Worm (Caenorhabditis elegans) whole organism, early embryonic: ENCODE measurements around the gene F56C3.8.

ENCODE experiments used
- ama-1 ChIP-seq: fragments of 150-350 bp; optimal IDR thresholded peaks from 2 replicates; lab custom pipeline; 2014
- ceh-36 ChIP-seq: sonication (generic microtip); optimal IDR thresholded peaks from 2 replicates; lab custom pipeline; 2016; ENCODE audit warnings: missing genetic modification characterization, inconsistent platforms, missing compliant biosample characterization
- hnd-1 ChIP-seq: sonication (generic microtip); optimal IDR thresholded peaks from 2 replicates; lab custom pipeline; 2016; ENCODE audit warnings: missing genetic modification characterization, missing compliant biosample characterization

DNA sequence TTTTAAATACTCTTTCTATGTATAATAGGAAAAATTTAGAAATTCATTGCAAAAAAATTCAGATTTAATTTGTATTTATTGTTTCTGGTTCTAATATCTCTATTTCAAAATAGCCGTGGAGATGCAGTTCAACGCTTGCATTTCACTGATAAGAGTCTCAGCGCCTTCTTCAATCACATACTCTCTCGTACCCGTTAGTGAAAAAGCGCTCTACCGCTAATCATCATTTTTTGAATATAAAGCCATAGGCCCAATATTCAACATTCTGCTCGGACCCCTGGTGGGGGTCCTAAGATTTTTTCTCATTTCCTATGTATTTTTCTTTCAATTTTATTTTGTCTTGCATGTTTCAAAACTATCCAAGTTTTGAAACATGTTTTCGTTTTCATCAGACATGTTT is 36.1 kb upstream of the F56C3.8 start:
- TF ChIP-seq hnd-1 (tag; lab: Kevin White, UChicago) = no peak
- TF ChIP-seq ceh-36 (tag; lab: Kevin White, UChicago) = no peak
- no peak for TF ChIP-seq ama-1 (lab: Kevin White, UChicago)
